Worm (Caenorhabditis elegans): ENCODE data around the gene nhr-251.

The nhr-251 gene

ce11 chrV:565984-566383, 34.3 kb upstream of the nhr-251 start, which contains the start of gene sri-73:
sri-73 (minus strand) TSS chrV:566084.
- TF ChIP-seq F37D6.2 (tag; optimal IDR thresholded peaks at IDR 0.05) (no peak), F10B5.3 (tag; optimal IDR thresholded peaks at IDR 0.05) (no peak)

DNA sequence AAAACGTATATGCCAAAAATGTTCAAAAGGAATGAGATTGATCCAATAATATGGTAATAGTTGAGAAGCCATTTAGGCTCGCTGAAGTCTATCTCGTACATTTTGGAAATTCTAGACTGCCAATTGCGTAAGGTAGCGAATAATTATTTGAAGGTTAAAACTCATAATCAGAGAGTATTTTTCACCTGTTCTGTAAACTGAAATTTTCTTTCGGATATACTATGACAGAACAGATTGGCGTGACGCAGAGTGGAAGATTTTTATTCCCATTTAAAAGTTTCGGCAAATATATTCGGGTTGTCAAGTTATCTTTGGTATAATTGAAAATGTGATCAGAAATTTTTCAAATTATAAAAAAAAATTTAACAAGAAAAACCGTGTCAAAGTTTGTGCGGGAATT, 32.2 kb upstream of the nhr-251 start, which contains the start of gene sri-72:
sri-72 (minus strand) TSS at position 101 of the 400 bp plus-strand sequence.
- TF ChIP-seq lir-3 (tag; optimal IDR thresholded peaks at IDR 0.05) = no peak
- TF ChIP-seq rbr-2 (tag; optimal IDR thresholded peaks at IDR 0.05) = no peak
- no peak for TF ChIP-seq ceh-82 (tag; optimal IDR thresholded peaks at IDR 0.05)
- TF ChIP-seq D1046.2 (GFP tag; IDR thresholded peaks at IDR 0.05) = no peak
- TF ChIP-seq lin-1 (GFP tag; IDR thresholded peaks at IDR 0.05) = no peak
- TF ChIP-seq pha-4 (GFP tag; IDR thresholded peaks at IDR 0.05) = no peak
- TF ChIP-seq pha-4 (tag; optimal IDR thresholded peaks at IDR 0.05) = no peak
- no peak for TF ChIP-seq unc-62 (GFP tag; optimal IDR thresholded peaks at IDR 0.05 in 1 of 2)
- TF ChIP-seq unc-62 (tag; optimal IDR thresholded peaks at IDR 0.05) = no peak

DNA sequence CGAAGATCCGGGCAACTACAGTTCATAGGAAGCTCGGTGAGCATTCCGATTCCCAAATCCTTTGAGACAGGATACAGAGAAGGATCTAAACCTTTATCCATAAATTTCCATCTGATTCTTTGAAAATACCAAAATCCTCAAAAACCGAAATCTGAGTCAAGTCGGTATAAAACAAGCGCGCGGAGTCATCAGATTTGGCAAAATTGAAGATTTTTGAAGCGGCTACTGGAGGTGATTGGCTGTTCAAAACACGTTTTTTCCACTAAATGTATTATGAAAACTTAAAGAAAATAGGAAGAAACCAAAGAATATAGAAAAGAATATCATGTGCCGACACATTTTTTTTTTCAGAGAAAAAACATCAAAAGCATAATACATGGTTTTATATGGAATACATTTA, 25.7 kb upstream of the nhr-251 start, which contains the start of gene C14C6.13:
C14C6.13 (minus strand) TSS at position 101 of the 400 bp plus-strand sequence.
- TF ChIP-seq ZK337.2 (GFP tag; IDR thresholded peaks at IDR 0.05) (no peak), mdt-29 (GFP tag; IDR thresholded peaks at IDR 0.05) (no peak), fkh-10 (GFP tag; optimal IDR thresholded peaks at IDR 0.05) (no peak), pqm-1 (tag; optimal IDR thresholded peaks at IDR 0.05) (no peak), mes-2 (tag; optimal IDR thresholded peaks at IDR 0.05; ENCODE audit: poor library complexity, severe bottlenecking) (no peak), ztf-11 (tag; optimal IDR thresholded peaks at IDR 0.05) (no peak), lsy-2 (tag; optimal IDR thresholded peaks at IDR 0.05) (no peak), daf-12 (tag; optimal IDR thresholded peaks at IDR 0.05) (no peak), F49E8.2 (tag; optimal IDR thresholded peaks at IDR 0.05; ENCODE audit: borderline replicate concordance) (no peak), daf-8 (GFP tag; IDR thresholded peaks at IDR 0.05) (no peak), php-3 (GFP tag; IDR thresholded peaks at IDR 0.05) (no peak), T20F7.1 (GFP tag; optimal IDR thresholded peaks at IDR 0.05) (no peak), nhr-111 (GFP tag; optimal IDR thresholded peaks at IDR 0.05) (no peak), nhr-6 (tag; optimal IDR thresholded peaks at IDR 0.05) (no peak), zfp-2 (tag; optimal IDR thresholded peaks at IDR 0.05) (no peak), hmg-1.1 (GFP tag; IDR thresholded peaks at IDR 0.05) (no peak), aha-1 (tag) (no peak), hif-1 (tag; optimal IDR thresholded peaks at IDR 0.05) (no peak), lin-1 (GFP tag; IDR thresholded peaks at IDR 0.05) (no peak)

- no peak for TF ChIP-seq R02D3.7 (tag; optimal IDR thresholded peaks at IDR 0.05)
- no peak for TF ChIP-seq ces-1 (GFP tag; optimal IDR thresholded peaks at IDR 0.05)
- no peak for TF ChIP-seq nhr-10 (tag; optimal IDR thresholded peaks at IDR 0.05)
- no peak for TF ChIP-seq tag-97 (GFP tag; IDR thresholded peaks at IDR 0.05)
- no peak for TF ChIP-seq vab-7 (GFP tag; IDR thresholded peaks at IDR 0.05)
- TF ChIP-seq daf-19 (GFP tag; conservative IDR thresholded peaks at IDR 0.05) = no peak
- no peak for TF ChIP-seq ctbp-1 (GFP tag; IDR thresholded peaks at IDR 0.05)
- TF ChIP-seq madf-9 (GFP tag; conservative IDR thresholded peaks at IDR 0.05) = no peak
- TF ChIP-seq mep-1 (tag; optimal IDR thresholded peaks at IDR 0.05) = no peak
- no peak for TF ChIP-seq ceh-20 (GFP tag; IDR thresholded peaks at IDR 0.05)
- TF ChIP-seq nhr-6 (tag; optimal IDR thresholded peaks at IDR 0.05) = no peak
- no peak for TF ChIP-seq lir-3 (tag; optimal IDR thresholded peaks at IDR 0.05)
- no peak for TF ChIP-seq mdl-1 (tag; optimal IDR thresholded peaks at IDR 0.05)
- TF ChIP-seq Y105C5A.15 (GFP tag; IDR thresholded peaks at IDR 0.05) = no peak
Observed at ce11 chrV:576070-576469, 24.3 kb upstream of the nhr-251 start, which contains the start of gene K06H6.5. K06H6.5 (plus strand) TSS chrV:576370.
